Worm (Caenorhabditis elegans): ENCODE data around the gene cyp-13A7.

cyp-13A7 gene

DNA sequence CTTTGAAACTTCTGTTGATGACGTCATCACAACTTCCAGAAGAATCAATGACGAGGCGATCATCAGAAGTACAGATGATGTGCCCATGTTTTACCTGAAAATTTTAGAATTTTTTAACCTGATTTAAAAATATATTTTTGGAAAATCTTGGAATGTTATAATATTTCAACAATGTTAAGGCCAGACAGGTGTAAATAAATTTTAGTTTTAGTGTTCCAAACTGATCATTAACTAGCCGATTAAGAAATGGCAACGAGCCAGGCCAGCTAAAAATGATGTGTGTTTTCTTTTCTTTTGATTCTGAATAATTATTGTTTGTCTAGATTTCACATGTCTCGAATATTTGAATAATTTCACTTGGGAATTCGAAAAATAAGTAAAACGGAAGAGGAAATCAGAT lies 27.6 kb upstream of the cyp-13A7 start, which contains the start of gene T10B9.9:
Gene T10B9.9, minus strand, starts transcription at position 101 of the 400 bp plus-strand sequence.
- TF ChIP-seq mab-5 (tag; optimal IDR thresholded peaks at IDR 0.05) (no peak), sma-9 (GFP tag; optimal IDR thresholded peaks at IDR 0.05) (no peak), sma-9 (tag; optimal IDR thresholded peaks at IDR 0.05) (no peak), ceh-82 (tag; optimal IDR thresholded peaks at IDR 0.05) (no peak), lsy-2 (tag; optimal IDR thresholded peaks at IDR 0.05) (no peak), nhr-129 (tag; optimal IDR thresholded peaks at IDR 0.05) (no peak), fos-1 (tag; optimal IDR thresholded peaks at IDR 0.05) (no peak), unc-62 (GFP tag; optimal IDR thresholded peaks at IDR 0.05) (no peak), nhr-12 (tag; optimal IDR thresholded peaks at IDR 0.05) (no peak), sem-4 (tag; optimal IDR thresholded peaks at IDR 0.05) (no peak), mbf-1 (tag; optimal IDR thresholded peaks at IDR 0.05) (no peak), gmeb-1 (tag; optimal IDR thresholded peaks at IDR 0.05) (no peak), egl-27 (tag; optimal IDR thresholded peaks at IDR 0.05) (no peak), blmp-1 (tag; optimal IDR thresholded peaks at IDR 0.05; ENCODE audit: insufficient read depth) (no peak), nhr-21 (tag; optimal IDR thresholded peaks at IDR 0.05) (no peak), ceh-16 (tag; optimal IDR thresholded peaks at IDR 0.05) (no peak), unc-55 (GFP tag; optimal IDR thresholded peaks at IDR 0.05) (no peak), skn-1 (tag; optimal IDR thresholded peaks at IDR 0.05) (no peak)

- no peak for TF ChIP-seq nhr-23 (tag; optimal IDR thresholded peaks at IDR 0.05)
- no peak for TF ChIP-seq Y55F3AM.14 (GFP tag; optimal IDR thresholded peaks at IDR 0.05)
- TF ChIP-seq dmd-4 (tag; optimal IDR thresholded peaks at IDR 0.05), result no peak
- no peak for TF ChIP-seq mab-5 (tag; optimal IDR thresholded peaks at IDR 0.05)
- TF ChIP-seq nhr-129 (tag; optimal IDR thresholded peaks at IDR 0.05), result no peak
- no peak for TF ChIP-seq ZK546.5 (tag; optimal IDR thresholded peaks at IDR 0.05)
- TF ChIP-seq nhr-77 (tag; optimal IDR thresholded peaks at IDR 0.05), result no peak
- TF ChIP-seq lin-11 (tag; optimal IDR thresholded peaks at IDR 0.05), result no peak
- no peak for TF ChIP-seq skn-1 (tag; optimal IDR thresholded peaks at IDR 0.05)
- no peak for TF ChIP-seq crh-2 (tag; optimal IDR thresholded peaks at IDR 0.05)
These were observed 24.9 kb upstream of the cyp-13A7 start for ce11 chrII:9778495-9778894.

DNA sequence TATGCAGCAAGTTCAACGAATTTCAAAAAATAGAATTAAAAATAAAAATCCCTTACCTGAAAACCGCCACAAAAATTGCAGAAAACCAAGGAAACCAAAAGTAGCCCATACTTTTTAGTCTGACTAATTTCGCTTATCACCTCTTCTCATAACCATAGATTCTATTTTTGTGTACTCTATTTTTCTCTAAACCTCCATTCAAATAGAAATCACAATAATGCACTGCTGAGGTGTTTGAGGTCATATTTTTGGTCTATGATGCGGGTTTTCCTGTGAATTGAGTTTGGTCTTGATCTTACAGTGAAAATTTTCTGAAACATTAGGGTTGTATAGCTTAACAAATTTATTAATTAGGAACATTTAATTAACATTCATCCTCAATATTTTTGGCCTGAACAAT lies 21.6 kb upstream of the cyp-13A7 start, which contains the start of gene cyp-13A1:
Gene cyp-13A1, minus strand, starts transcription at position 156 of the 400 bp plus-strand sequence.
- TF ChIP-seq ceh-82 (tag; optimal IDR thresholded peaks at IDR 0.05), result no peak
- TF ChIP-seq nhr-6 (tag; optimal IDR thresholded peaks at IDR 0.05), result no peak
- TF ChIP-seq ztf-1 (GFP tag; conservative IDR thresholded peaks at IDR 0.05), result no peak
- TF ChIP-seq peb-1 (tag; optimal IDR thresholded peaks at IDR 0.05), result no peak
- peak; percentile 77 for TF ChIP-seq fos-1 (tag; optimal IDR thresholded peaks at IDR 0.05)
- TF ChIP-seq crh-2 (tag; optimal IDR thresholded peaks at IDR 0.05), result peak; percentile 13
- no peak for TF ChIP-seq lin-11 (tag; optimal IDR thresholded peaks at IDR 0.05)
- no peak for TF ChIP-seq elt-3 (tag; optimal IDR thresholded peaks at IDR 0.05)
- TF ChIP-seq alr-1 (tag; optimal IDR thresholded peaks at IDR 0.05), result no peak
- TF ChIP-seq sma-3 (GFP tag; optimal IDR thresholded peaks at IDR 0.05), result no peak
- TF ChIP-seq lin-39 (tag; optimal IDR thresholded peaks at IDR 0.05), result no peak
- no peak for TF ChIP-seq nhr-237 (tag; optimal IDR thresholded peaks at IDR 0.05)
- no peak for TF ChIP-seq C34F6.9 (tag; optimal IDR thresholded peaks at IDR 0.05)
- no peak for TF ChIP-seq unc-39 (tag; optimal IDR thresholded peaks at IDR 0.05)
- TF ChIP-seq blmp-1 (tag; optimal IDR thresholded peaks at IDR 0.05; ENCODE audit: insufficient read depth), result no peak
- TF ChIP-seq sma-9 (GFP tag; optimal IDR thresholded peaks at IDR 0.05), result peak; percentile 54
- no peak for TF ChIP-seq sma-9 (tag; optimal IDR thresholded peaks at IDR 0.05)
- TF ChIP-seq egl-27 (tag; optimal IDR thresholded peaks at IDR 0.05), result no peak
- no peak for TF ChIP-seq aly-2 (tag; optimal IDR thresholded peaks at IDR 0.05)
- no peak for TF ChIP-seq ztf-11 (tag; optimal IDR thresholded peaks at IDR 0.05)
- no peak for TF ChIP-seq nhr-23 (tag; optimal IDR thresholded peaks at IDR 0.05)

- TF ChIP-seq ceh-16 (tag; optimal IDR thresholded peaks at IDR 0.05), result no peak
- no peak for TF ChIP-seq lsy-2 (tag; optimal IDR thresholded peaks at IDR 0.05)
- no peak for TF ChIP-seq crh-2 (tag; optimal IDR thresholded peaks at IDR 0.05)
- TF ChIP-seq mab-5 (tag; optimal IDR thresholded peaks at IDR 0.05), result no peak
- no peak for TF ChIP-seq Y55F3AM.14 (GFP tag; optimal IDR thresholded peaks at IDR 0.05)
- TF ChIP-seq ztf-1 (GFP tag; conservative IDR thresholded peaks at IDR 0.05), result no peak
- no peak for TF ChIP-seq R02D3.7 (tag; optimal IDR thresholded peaks at IDR 0.05)
- no peak for TF ChIP-seq ztf-4 (tag; optimal IDR thresholded peaks at IDR 0.05)
- TF ChIP-seq nhr-129 (tag; optimal IDR thresholded peaks at IDR 0.05), result no peak
- TF ChIP-seq gmeb-1 (tag; optimal IDR thresholded peaks at IDR 0.05), result no peak
- no peak for TF ChIP-seq nhr-6 (tag; optimal IDR thresholded peaks at IDR 0.05)
- TF ChIP-seq nhr-25 (tag; optimal IDR thresholded peaks at IDR 0.05), result no peak
- no peak for TF ChIP-seq sma-3 (GFP tag; optimal IDR thresholded peaks at IDR 0.05)
- TF ChIP-seq unc-62 (GFP tag; optimal IDR thresholded peaks at IDR 0.05), result no peak
- TF ChIP-seq sem-4 (tag; optimal IDR thresholded peaks at IDR 0.05), result no peak
- TF ChIP-seq nhr-237 (tag; optimal IDR thresholded peaks at IDR 0.05), result no peak
These were observed 21.1 kb upstream of the cyp-13A7 start, which contains the start of gene T10B9.14 for ce11 chrII:9782337-9782736. Gene T10B9.14, minus strand, starts transcription at chrII:9782437.

All from whole organism, L2 larva.